Worm (Caenorhabditis elegans) whole organism, L3 larva: ENCODE data around the gene F43C9.1.

ENCODE experiments used
- R02D3.7 ChIP-seq: fragments of 150-350 bp; optimal IDR thresholded peaks from 2 replicates; lab custom pipeline; 2014; ENCODE audit warnings: missing biosample characterization, missing genetic modification characterization
- ZK546.5 ChIP-seq: sonication (generic microtip); optimal IDR thresholded peaks from 2 replicates; lab custom pipeline; 2017; ENCODE audit warnings: missing biosample characterization, missing genetic modification characterization
- aly-2 ChIP-seq: fragments of 150-350 bp; optimal IDR thresholded peaks from 2 replicates; lab custom pipeline; 2014; ENCODE audit warnings: missing biosample characterization, missing genetic modification characterization
- ama-1 ChIP-seq: fragments of 150-350 bp; optimal IDR thresholded peaks from 2 replicates; lab custom pipeline; 2018
- ceh-16 ChIP-seq: sonication (generic microtip); optimal IDR thresholded peaks from 2 replicates; lab custom pipeline; 2017; ENCODE audit warnings: missing biosample characterization, missing genetic modification characterization
- ceh-28 ChIP-seq: fragments of 150-350 bp; optimal IDR thresholded peaks from 2 replicates; lab custom pipeline; 2014; ENCODE audit warnings: missing biosample characterization, missing genetic modification reagents, missing genetic modification characterization
- ceh-82 ChIP-seq: fragments of 150-350 bp; optimal IDR thresholded peaks from 2 replicates; lab custom pipeline; 2014; ENCODE audit warnings: missing biosample characterization, missing genetic modification characterization
- ceh-9 ChIP-seq: sonication (generic microtip); optimal IDR thresholded peaks from 2 replicates; lab custom pipeline; 2018; ENCODE audit warnings: missing biosample characterization, missing genetic modification characterization
- daf-12 ChIP-seq: fragments of 150-350 bp; optimal IDR thresholded peaks from 2 replicates; lab custom pipeline; 2014; ENCODE audit warnings: missing biosample characterization, missing genetic modification reagents, missing genetic modification characterization
- elt-1 ChIP-seq: fragments of 150-350 bp; optimal IDR thresholded peaks from 2 replicates; lab custom pipeline; 2014; ENCODE audit warnings: missing biosample characterization, missing genetic modification characterization
- elt-2 ChIP-seq: sonication (generic microtip); optimal IDR thresholded peaks from 2 replicates; lab custom pipeline; 2016; ENCODE audit warnings: missing genetic modification reagents, mild to moderate bottlenecking, missing genetic modification characterization, missing compliant biosample characterization
- elt-3 ChIP-seq, 3 experiments: fragments of 150-350 bp in 1 of 3; sonication (generic microtip) in 2 of 3; optimal IDR thresholded peaks; 2 replicates in 2 of 3; 4 replicates in 1 of 3; lab custom pipeline; 2014 to 2017; ENCODE audit warnings: missing biosample characterization in 3 of 3, missing genetic modification characterization in 3 of 3
- fkh-10 ChIP-seq: sonication (generic microtip); optimal IDR thresholded peaks from 2 replicates; lab custom pipeline; 2017; ENCODE audit warnings: missing biosample characterization, missing genetic modification reagents, missing genetic modification characterization
- fkh-2 ChIP-seq: fragments of 150-350 bp; optimal IDR thresholded peaks from 2 replicates; lab custom pipeline; 2014; ENCODE audit warnings: missing biosample characterization, missing genetic modification reagents, missing genetic modification characterization
- fos-1 ChIP-seq: fragments of 150-350 bp; optimal IDR thresholded peaks from 2 replicates; lab custom pipeline; 2014; ENCODE audit warnings: missing biosample characterization, missing genetic modification characterization
- hmg-11 ChIP-seq: sonication (generic microtip); optimal IDR thresholded peaks from 2 replicates; lab custom pipeline; 2016; ENCODE audit warnings: missing genetic modification characterization, missing compliant biosample characterization
- jun-1 ChIP-seq: fragments of 150-350 bp; optimal IDR thresholded peaks from 2 replicates; lab custom pipeline; 2014; ENCODE audit warnings: missing biosample characterization, missing genetic modification reagents, missing genetic modification characterization
- lin-39 ChIP-seq: fragments of 150-350 bp; optimal IDR thresholded peaks from 2 replicates; lab custom pipeline; 2018; ENCODE audit warnings: missing biosample characterization, missing genetic modification reagents, missing genetic modification characterization
- lsy-12 ChIP-seq: sonication (generic microtip); optimal IDR thresholded peaks from 2 replicates; lab custom pipeline; 2016; ENCODE audit warnings: mild to moderate bottlenecking, missing genetic modification characterization, missing compliant biosample characterization
- mdl-1 ChIP-seq: fragments of 150-350 bp; optimal IDR thresholded peaks from 2 replicates; lab custom pipeline; 2014; ENCODE audit warnings: missing biosample characterization, missing genetic modification characterization
- nfya-1 ChIP-seq: sonication (generic microtip); optimal IDR thresholded peaks from 2 replicates; lab custom pipeline; 2017; ENCODE audit warnings: missing genetic modification characterization, mild to moderate bottlenecking, missing compliant biosample characterization, antibody characterized with exemption, moderate library complexity; ENCODE audit not compliant: insufficient read depth
- nhr-12 ChIP-seq: fragments of 150-350 bp; optimal IDR thresholded peaks from 2 replicates; lab custom pipeline; 2014; ENCODE audit warnings: missing biosample characterization, missing genetic modification characterization
- nhr-23 ChIP-seq: fragments of 150-350 bp; optimal IDR thresholded peaks from 2 replicates; lab custom pipeline; 2014; ENCODE audit warnings: missing biosample characterization, missing genetic modification reagents, missing genetic modification characterization
- nhr-237 ChIP-seq: fragments of 150-350 bp; optimal IDR thresholded peaks from 2 replicates; lab custom pipeline; 2014; ENCODE audit warnings: missing biosample characterization, missing genetic modification characterization
- nhr-25 ChIP-seq: sonication (generic microtip); optimal IDR thresholded peaks from 2 replicates; lab custom pipeline; 2017; ENCODE audit warnings: missing biosample characterization, missing genetic modification characterization
- nhr-28 ChIP-seq: fragments of 150-350 bp; optimal IDR thresholded peaks from 2 replicates; lab custom pipeline; 2014; ENCODE audit warnings: missing biosample characterization, missing genetic modification characterization
- nhr-43 ChIP-seq: sonication (generic microtip); optimal IDR thresholded peaks from 2 replicates; lab custom pipeline; 2016; ENCODE audit warnings: mild to moderate bottlenecking, missing genetic modification characterization, missing compliant biosample characterization; ENCODE audit not compliant: poor library complexity, severe bottlenecking
- nhr-67 ChIP-seq: fragments of 150-350 bp; optimal IDR thresholded peaks from 2 replicates; lab custom pipeline; 2014; ENCODE audit warnings: missing biosample characterization, missing genetic modification characterization
- nhr-76 ChIP-seq: fragments of 150-350 bp; sonication (generic microtip); optimal IDR thresholded peaks from 5 replicates; lab custom pipeline; 2014; ENCODE audit warnings: missing biosample characterization, missing genetic modification characterization
- nhr-77 ChIP-seq: fragments of 150-350 bp; optimal IDR thresholded peaks from 2 replicates; lab custom pipeline; 2014; ENCODE audit warnings: missing biosample characterization, missing genetic modification characterization
- pha-4 ChIP-seq: fragments of 150-350 bp; optimal IDR thresholded peaks from 2 replicates; lab custom pipeline; 2014; ENCODE audit warnings: missing biosample characterization, missing genetic modification reagents, missing genetic modification characterization
- pqm-1 ChIP-seq: fragments of 150-350 bp; optimal IDR thresholded peaks from 2 replicates; lab custom pipeline; 2017; ENCODE audit warnings: missing biosample characterization, missing genetic modification characterization, inconsistent platforms
- skn-1 ChIP-seq: fragments of 150-350 bp; optimal IDR thresholded peaks from 2 replicates; lab custom pipeline; 2014; ENCODE audit warnings: missing biosample characterization, missing genetic modification characterization
- tbx-2 ChIP-seq: sonication (generic microtip); optimal IDR thresholded peaks from 2 replicates; lab custom pipeline; 2016; ENCODE audit warnings: mild to moderate bottlenecking, missing genetic modification characterization, missing compliant biosample characterization
- unc-39 ChIP-seq: sonication (generic microtip); optimal IDR thresholded peaks from 4 replicates; lab custom pipeline; 2017; ENCODE audit warnings: missing biosample characterization, missing genetic modification characterization
- unc-62 ChIP-seq: fragments of 150-350 bp; sonication (generic microtip); optimal IDR thresholded peaks from 4 replicates; lab custom pipeline; 2014; ENCODE audit warnings: missing biosample characterization, missing genetic modification reagents, missing genetic modification characterization
- zag-1 ChIP-seq: fragments of 150-350 bp; optimal IDR thresholded peaks from 2 replicates; lab custom pipeline; 2014; ENCODE audit warnings: missing biosample characterization, missing genetic modification characterization
- ztf-4 ChIP-seq: fragments of 150-350 bp; optimal IDR thresholded peaks from 2 replicates; lab custom pipeline; 2014; ENCODE audit warnings: missing biosample characterization, missing genetic modification characterization

F43C9.1 gene

DNA sequence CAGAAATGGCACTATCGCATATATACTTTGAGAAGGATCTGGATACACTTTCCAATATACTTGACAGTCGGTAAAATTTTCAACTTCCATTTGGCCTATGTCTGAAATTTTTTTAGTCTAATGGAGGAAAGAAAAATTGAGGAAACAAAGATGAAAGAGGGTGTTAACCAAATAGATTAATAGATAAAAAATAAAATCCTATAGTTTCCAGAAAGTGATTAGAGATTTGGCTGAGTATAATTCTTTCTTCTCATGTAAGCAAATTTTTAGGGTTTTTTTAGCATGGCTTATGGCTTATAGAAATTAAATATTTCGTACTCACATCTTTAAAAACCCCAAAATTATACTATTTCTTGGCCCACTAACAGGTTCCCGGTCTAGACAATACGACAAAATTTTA is 23.2 kb upstream of the F43C9.1 start, which contains the start of gene npr-1:
Gene npr-1 (minus strand): TSS at position 101 of the 400 bp plus-strand sequence.
- TF ChIP-seq tbx-2 (no peak), pha-4 (tag; lab: Kevin White, UChicago) (no peak), nhr-237 (tag; lab: Kevin White, UChicago) (no peak), pqm-1 (tag; lab: Kevin White, UChicago) (no peak), elt-2 (tag; lab: Kevin White, UChicago) (no peak), nhr-23 (tag; lab: Kevin White, UChicago) (no peak), unc-39 (tag; lab: Kevin White, UChicago) (no peak), nhr-25 (tag; lab: Kevin White, UChicago) (no peak), nhr-77 (no peak), mdl-1 (tag; lab: Kevin White, UChicago) (no peak), nhr-28 (no peak)

DNA sequence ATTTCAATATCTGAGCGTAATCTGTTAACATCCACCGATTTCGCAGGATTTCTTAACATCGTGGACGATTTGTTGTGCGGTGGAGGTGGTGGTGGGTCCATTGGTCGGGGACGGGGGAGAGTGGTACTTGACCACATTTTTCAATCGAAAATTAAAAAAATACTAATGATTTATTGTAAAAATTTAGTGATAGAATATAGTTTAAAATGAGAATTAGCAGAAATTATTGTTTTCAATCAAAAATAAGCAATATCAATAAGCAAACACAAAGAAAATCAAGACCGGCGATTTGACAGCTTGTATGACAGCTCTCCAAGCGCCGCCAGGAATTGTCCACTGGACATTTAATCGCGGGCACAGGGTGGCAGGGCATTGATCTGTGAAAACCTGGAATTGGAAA is 10.9 kb upstream of the F43C9.1 start, which contains the start of gene hum-10:
Gene hum-10 (minus strand): TSS at position 101 of the 400 bp plus-strand sequence.
- no peak for TF ChIP-seq fkh-10 (GFP tag; lab: Kevin White, UChicago)
- no peak for TF ChIP-seq lsy-12 (tag; lab: Kevin White, UChicago)
- no peak for TF ChIP-seq nhr-12 (tag; lab: Kevin White, UChicago)
- TF ChIP-seq nhr-23 (tag; lab: Kevin White, UChicago), result no peak
- TF ChIP-seq jun-1 (tag; lab: Kevin White, UChicago), result no peak
- no peak for TF ChIP-seq unc-62 (GFP tag; lab: Kevin White, UChicago)
- TF ChIP-seq nhr-28, result no peak
- TF ChIP-seq nhr-237 (tag; lab: Kevin White, UChicago), result no peak
- TF ChIP-seq daf-12, result no peak
- no peak for TF ChIP-seq nhr-77

DNA sequence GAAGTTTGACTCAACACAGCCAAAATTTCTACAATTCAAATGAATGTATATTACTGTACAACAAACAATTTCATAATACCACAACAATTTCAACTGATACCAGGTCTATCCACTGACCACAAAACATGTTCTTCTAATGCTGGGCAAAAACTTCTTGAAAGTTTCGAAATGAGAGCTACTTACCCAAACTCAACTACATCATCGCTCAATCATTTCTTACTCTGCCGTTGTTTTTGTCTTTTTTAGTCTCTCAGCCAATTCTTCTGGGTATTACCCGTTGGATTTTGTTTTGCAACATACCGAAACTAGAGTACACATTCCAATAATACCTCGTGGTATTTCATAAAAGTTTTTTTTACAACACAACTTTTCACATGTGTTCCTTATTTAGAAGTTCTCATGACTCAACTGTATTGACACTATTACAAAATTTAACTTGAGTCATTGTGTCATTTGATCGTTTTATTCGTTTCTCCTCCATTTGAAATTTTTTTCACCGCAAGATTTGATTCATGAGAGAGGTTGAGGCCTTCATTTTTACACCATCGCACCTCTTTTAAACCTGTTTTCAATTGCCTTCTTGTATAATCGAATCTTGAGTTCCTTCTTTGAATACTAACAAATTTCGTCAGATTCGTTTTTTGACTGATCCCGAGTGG is 9.8 kb upstream of the F43C9.1 start, which contains the start of gene F43C9.2:
Gene F43C9.2 (plus strand): TSS at position 497 of the 659 bp plus-strand sequence.
- TF ChIP-seq lsy-12 (tag; lab: Kevin White, UChicago) (no peak), jun-1 (tag; lab: Kevin White, UChicago) (no peak), ZK546.5 (tag; lab: Kevin White, UChicago) (no peak), nhr-28 (no peak), nhr-23 (tag; lab: Kevin White, UChicago) (no peak), nhr-237 (tag; lab: Kevin White, UChicago) (no peak), ceh-16 (no peak)

DNA sequence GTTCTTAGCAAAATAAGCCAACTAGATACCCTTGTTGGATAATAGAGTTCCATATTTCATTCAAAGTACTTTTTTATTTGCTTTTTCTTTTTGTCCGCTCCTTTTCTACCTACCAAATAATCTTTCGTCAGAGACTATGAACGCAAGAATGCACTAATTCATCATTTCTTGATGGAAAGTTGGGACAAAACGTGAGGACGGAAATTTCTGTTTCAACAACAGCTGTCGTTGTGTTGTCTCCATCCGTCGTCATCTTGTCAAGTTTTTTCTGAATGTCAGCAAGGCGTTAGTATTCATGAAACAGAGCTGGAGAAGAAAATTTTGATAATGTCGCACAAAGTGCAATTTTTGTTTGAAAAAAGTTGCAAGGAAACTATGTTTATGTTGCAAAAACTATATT is 8.3 kb upstream of the F43C9.1 start:
- no peak for TF ChIP-seq R02D3.7 (tag; lab: Kevin White, UChicago)
- TF ChIP-seq nfya-1, result peak; percentile 0
- peak; percentile 33 for TF ChIP-seq lin-39 (tag; lab: Kevin White, UChicago)
- TF ChIP-seq, all 47 proteins: peak for 2

DNA sequence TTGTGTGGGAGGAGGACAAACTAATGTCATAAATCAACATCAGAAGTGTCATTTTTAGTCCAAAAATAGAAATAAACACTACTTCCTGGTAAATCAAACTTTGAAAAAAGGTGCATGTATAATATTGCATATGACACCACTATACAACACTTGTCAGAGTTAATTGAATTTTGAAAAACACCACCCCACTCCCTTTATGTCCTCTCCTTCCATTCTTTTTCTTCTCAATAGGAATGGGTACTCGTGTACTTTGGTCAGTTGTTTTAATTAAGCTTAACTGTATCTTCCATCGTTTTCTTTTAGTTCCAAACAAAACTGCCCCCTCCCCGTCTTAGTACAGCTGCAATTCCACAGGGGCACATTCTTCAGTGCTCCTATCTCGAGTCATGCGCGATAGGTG is 5.6 kb upstream of the F43C9.1 start:
- TF ChIP-seq elt-3 (tag; optimal IDR thresholded peaks at IDR 0.05; lab: Kevin White, UChicago) (no peak), nhr-237 (tag; lab: Kevin White, UChicago) (no peak), ZK546.5 (tag; lab: Kevin White, UChicago) (no peak), fkh-2 (tag; lab: Kevin White, UChicago) (no peak), ztf-4 (no peak), nhr-76 (tag; lab: Kevin White, UChicago) (no peak), ceh-82 (tag; lab: Kevin White, UChicago) (no peak), nhr-77 (no peak), pqm-1 (tag; lab: Kevin White, UChicago) (no peak)

DNA sequence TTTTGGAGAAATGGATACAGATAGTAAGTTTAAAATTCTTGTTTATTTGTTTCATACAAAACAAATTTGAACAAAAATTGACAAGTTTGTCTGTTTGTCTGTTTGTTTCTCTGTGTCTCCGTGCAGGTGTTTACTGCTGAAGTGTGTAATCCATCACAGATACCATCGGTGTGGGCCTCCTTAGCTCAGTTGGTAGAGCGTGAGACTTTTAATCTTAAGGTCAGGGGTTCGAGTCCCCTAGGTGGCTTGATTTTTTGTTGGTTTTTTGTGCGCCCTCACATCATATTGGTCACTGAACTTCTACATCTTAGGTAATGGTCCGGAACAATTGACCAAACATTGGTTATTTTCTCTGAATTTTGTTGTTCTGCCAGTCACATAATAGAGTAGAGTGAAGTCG is 4.1 kb upstream of the F43C9.1 start:
- TF ChIP-seq ceh-9 (tag; lab: Kevin White, UChicago), result no peak
- peak; percentile 61 for TF ChIP-seq nhr-43 (tag; lab: Kevin White, UChicago)
- TF ChIP-seq fkh-2 (tag; lab: Kevin White, UChicago), result no peak
- no peak for TF ChIP-seq unc-39 (tag; lab: Kevin White, UChicago)
- TF ChIP-seq elt-1, result no peak
- no peak for TF ChIP-seq aly-2 (tag; lab: Kevin White, UChicago)
- TF ChIP-seq zag-1 (tag; lab: Kevin White, UChicago), result no peak
- no peak for TF ChIP-seq daf-12
- TF ChIP-seq unc-62 (GFP tag; lab: Kevin White, UChicago), result no peak
- peak; percentile 15 for TF ChIP-seq nhr-23 (tag; lab: Kevin White, UChicago)
- TF ChIP-seq fos-1 (tag; lab: Kevin White, UChicago), result no peak
- TF ChIP-seq elt-3 (tag; optimal IDR thresholded peaks at IDR 0.05; lab: Kevin White, UChicago), result peak in 1 of 3 experiments; percentile 28
- no peak for TF ChIP-seq jun-1 (tag; lab: Kevin White, UChicago)
- TF ChIP-seq nhr-237 (tag; lab: Kevin White, UChicago), result no peak
- peak; percentile 44 for TF ChIP-seq elt-2 (tag; lab: Kevin White, UChicago)
- TF ChIP-seq ama-1 (lab: Kevin White, UChicago), result no peak
- no peak for TF ChIP-seq mdl-1 (tag; lab: Kevin White, UChicago)
- no peak for TF ChIP-seq tbx-2
- TF ChIP-seq nhr-67 (tag; lab: Kevin White, UChicago), result no peak
- no peak for TF ChIP-seq skn-1 (tag; lab: Kevin White, UChicago)
- TF ChIP-seq ceh-28 (tag; lab: Kevin White, UChicago), result no peak
- TF ChIP-seq pha-4 (tag; lab: Kevin White, UChicago), result peak; percentile 64
- peak; percentile 21 for TF ChIP-seq lsy-12 (tag; lab: Kevin White, UChicago)
- no peak for TF ChIP-seq ceh-16
- no peak for TF ChIP-seq nhr-25 (tag; lab: Kevin White, UChicago)
- peak; percentile 18 for TF ChIP-seq hmg-11 (tag; lab: Kevin White, UChicago)
- no peak for TF ChIP-seq nhr-76 (tag; lab: Kevin White, UChicago)
- TF ChIP-seq nfya-1, result peak; percentile 19
